Worm (Caenorhabditis elegans): Measurements from ENCODE around the gene sws-1.
A peak's percentile ranks its signal among the peaks of the same experiment; 100 is the strongest.

DNA sequence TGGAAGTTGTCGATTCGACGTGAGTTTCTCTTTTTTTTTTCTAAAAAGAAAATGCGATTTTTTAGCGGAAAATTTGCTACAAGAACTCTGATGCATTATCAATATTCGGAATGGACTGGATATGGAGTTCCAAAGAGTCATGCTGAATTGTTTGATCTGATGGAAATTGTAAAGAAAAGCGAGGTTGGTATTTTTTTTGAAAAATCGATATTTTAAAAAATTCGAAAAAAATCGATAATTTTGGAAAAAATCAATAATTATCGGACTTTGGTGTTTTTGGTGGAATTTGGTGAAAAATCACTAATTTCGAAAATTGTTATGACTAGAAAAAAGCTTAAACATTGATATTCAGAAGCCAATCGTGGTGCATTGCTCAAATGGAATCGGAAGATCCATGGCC lies 38.0 kb upstream of the sws-1 start:
- no peak for TF ChIP-seq med-1 (GFP tag; optimal IDR thresholded peaks at IDR 0.05; ENCODE audit: insufficient read depth)
- no peak for TF ChIP-seq ztf-29 (GFP tag; IDR thresholded peaks at IDR 0.05)
- TF ChIP-seq flt-1 (GFP tag; IDR thresholded peaks at IDR 0.05), result no peak
- no peak for TF ChIP-seq cog-1 (tag; optimal IDR thresholded peaks at IDR 0.05)
- TF ChIP-seq ref-1 (GFP tag; conservative IDR thresholded peaks at IDR 0.05), result no peak
- peak; percentile 85 for TF ChIP-seq T22C8.4 (GFP tag; IDR thresholded peaks at IDR 0.05)
- TF ChIP-seq ztf-23 (GFP tag; IDR thresholded peaks at IDR 0.05), result no peak

Measured in whole organism, midembryonic.